Worm (Caenorhabditis elegans): Measurements from ENCODE around the gene T11F8.12.

ce11 chrIV:5501414-5501813, 19.3 kb upstream of the T11F8.12 start:
- TF ChIP-seq elt-3 (tag; optimal IDR thresholded peaks at IDR 0.05): no peak
- TF ChIP-seq ceh-16 (tag; optimal IDR thresholded peaks at IDR 0.05): no peak
- no peak for TF ChIP-seq skn-1 (tag; optimal IDR thresholded peaks at IDR 0.05)

Data from whole organism, L2 larva.